Worm (Caenorhabditis elegans) whole organism, L1 larva: Measurements from ENCODE around the gene K08D8.2.

ENCODE experiments used
- dsc-1 ChIP-seq: sonication (generic microtip); optimal IDR thresholded peaks from 2 replicates; lab custom pipeline; 2016; ENCODE audit warnings: mild to moderate bottlenecking, missing genetic modification characterization, missing compliant biosample characterization
- elt-3 ChIP-seq, 6 experiments: fragments of 150-350 bp in 1 of 6; sonication (generic microtip); optimal IDR thresholded peaks; 2 replicates each; lab custom pipeline; 2017 to 2018; ENCODE audit warnings: missing biosample characterization in 6 of 6, missing genetic modification characterization in 6 of 6, inconsistent platforms in 1 of 6
- lin-15B ChIP-seq: fragments of 150-350 bp; sonication (generic microtip); optimal IDR thresholded peaks from 3 replicates; lab custom pipeline; 2014; ENCODE audit warnings: missing biosample characterization, missing genetic modification characterization
- rnt-1 ChIP-seq: sonication (generic microtip); optimal IDR thresholded peaks from 2 replicates; lab custom pipeline; 2016; ENCODE audit warnings: mild to moderate bottlenecking, missing genetic modification characterization, moderate library complexity, missing compliant biosample characterization
- skn-1 ChIP-seq: fragments of 150-350 bp; optimal IDR thresholded peaks from 2 replicates; lab custom pipeline; 2014; ENCODE audit warnings: missing biosample characterization, missing genetic modification characterization
- sptf-1 ChIP-seq: fragments of 150-350 bp; optimal IDR thresholded peaks from 2 replicates; lab custom pipeline; 2014; ENCODE audit warnings: missing biosample characterization, missing genetic modification characterization

- TF ChIP-seq rnt-1 (tag; lab: Kevin White, UChicago) (no peak), skn-1 (tag; lab: Kevin White, UChicago) (no peak), sptf-1 (tag; lab: Kevin White, UChicago) (no peak), elt-3 (tag; optimal IDR thresholded peaks at IDR 0.05; lab: Kevin White, UChicago) (no peak), lin-15B (tag; lab: Kevin White, UChicago) (no peak), dsc-1 (tag; lab: Kevin White, UChicago) (no peak)
These were observed at the start of gene K08D8.2 for ce11 chrIV:12902430-12903110.
